Worm (Caenorhabditis elegans): ENCODE results near the gene ZC404.2.

ZC404.2 gene

DNA sequence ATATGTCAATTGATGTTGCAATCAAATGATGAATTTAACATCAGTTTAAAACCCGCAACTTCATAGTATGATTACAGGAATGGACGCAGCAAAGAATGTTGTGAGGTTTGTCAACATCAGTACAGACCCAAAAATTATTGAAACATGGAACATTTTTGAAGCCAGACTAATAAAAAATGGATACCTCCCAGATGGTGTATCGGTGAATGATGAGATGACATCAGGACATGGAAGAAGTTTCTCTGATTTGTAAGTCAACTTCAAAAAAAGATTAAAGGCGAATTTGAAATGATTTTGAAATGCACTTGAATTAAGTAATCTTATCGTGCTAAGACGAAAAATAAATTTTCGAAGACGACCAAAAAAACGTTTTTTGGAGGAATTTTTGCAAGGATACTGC lies 26.1 kb downstream of the ZC404.2 start:
- TF ChIP-seq elt-4 (tag; optimal IDR thresholded peaks at IDR 0.05) = no peak
- no peak for TF ChIP-seq sox-2 (GFP tag; IDR thresholded peaks at IDR 0.05)
- TF ChIP-seq ceh-45 (GFP tag; IDR thresholded peaks at IDR 0.05) = no peak
- no peak for TF ChIP-seq unc-3 (GFP tag; conservative IDR thresholded peaks at IDR 0.05)
- TF ChIP-seq unc-3 (tag; optimal IDR thresholded peaks at IDR 0.05) = no peak
- no peak for TF ChIP-seq pat-9 (tag; optimal IDR thresholded peaks at IDR 0.05)
- TF ChIP-seq Y22D7AL.16 (tag; optimal IDR thresholded peaks at IDR 0.05) = no peak
- TF ChIP-seq madf-2 (tag; optimal IDR thresholded peaks at IDR 0.05) = no peak
- TF ChIP-seq ceh-22 (tag; optimal IDR thresholded peaks at IDR 0.05) = no peak
- TF ChIP-seq syd-9 (tag; optimal IDR thresholded peaks at IDR 0.05) = no peak
- TF ChIP-seq unc-86 (tag; optimal IDR thresholded peaks at IDR 0.05) = no peak
- TF ChIP-seq C08G9.2 (tag; optimal IDR thresholded peaks at IDR 0.05) = no peak
- no peak for TF ChIP-seq T23F11.4 (GFP tag; optimal IDR thresholded peaks at IDR 0.05)
- no peak for TF ChIP-seq unc-55 (GFP tag; optimal IDR thresholded peaks at IDR 0.05)
- no peak for TF ChIP-seq ahr-1 (tag; optimal IDR thresholded peaks at IDR 0.05)
- TF ChIP-seq tbx-7 (tag; optimal IDR thresholded peaks at IDR 0.05) = no peak
- TF ChIP-seq pqm-1 (tag; optimal IDR thresholded peaks at IDR 0.05) = no peak

ce11 chrV:6817184-6817583 lies 29.4 kb downstream of the ZC404.2 start, which contains the start of gene dmsr-14:
Gene dmsr-14 (minus strand): TSS chrV:6817284.
- TF ChIP-seq hlh-13 (GFP tag; optimal IDR thresholded peaks at IDR 0.05) (no peak), odd-2 (tag; optimal IDR thresholded peaks at IDR 0.05) (no peak), ceh-24 (tag; optimal IDR thresholded peaks at IDR 0.05) (no peak), sox-2 (GFP tag; IDR thresholded peaks at IDR 0.05) (no peak), pros-1 (tag; optimal IDR thresholded peaks at IDR 0.05) (no peak), rnt-1 (tag; optimal IDR thresholded peaks at IDR 0.05) (no peak), ama-1 (optimal IDR thresholded peaks at IDR 0.05) (no peak), madf-2 (tag; optimal IDR thresholded peaks at IDR 0.05) (no peak), ceh-9 (tag; optimal IDR thresholded peaks at IDR 0.05) (no peak), ceh-45 (GFP tag; IDR thresholded peaks at IDR 0.05) (no peak), pag-3 (tag; optimal IDR thresholded peaks at IDR 0.05; ENCODE audit: borderline replicate concordance) (no peak), unc-3 (GFP tag; conservative IDR thresholded peaks at IDR 0.05) (no peak), unc-3 (tag; optimal IDR thresholded peaks at IDR 0.05) (no peak), npax-4 (tag; optimal IDR thresholded peaks at IDR 0.05) (no peak), F13H6.1 (tag; optimal IDR thresholded peaks at IDR 0.05) (no peak), sdc-2 (tag; optimal IDR thresholded peaks at IDR 0.05) (no peak), nhr-11 (tag; optimal IDR thresholded peaks at IDR 0.05) (no peak), che-1 (tag; optimal IDR thresholded peaks at IDR 0.05) (no peak), gmeb-2 (tag; optimal IDR thresholded peaks at IDR 0.05) (no peak)

- TF ChIP-seq ttx-3 (tag; optimal IDR thresholded peaks at IDR 0.05) (no peak), fkh-6 (tag; optimal IDR thresholded peaks at IDR 0.05) (no peak), che-1 (tag; optimal IDR thresholded peaks at IDR 0.05) (no peak), ceh-48 (tag; optimal IDR thresholded peaks at IDR 0.05) (no peak), pha-4 (tag; optimal IDR thresholded peaks at IDR 0.05) (no peak), F13H6.1 (tag; optimal IDR thresholded peaks at IDR 0.05) (no peak), ceh-19 (GFP tag; optimal IDR thresholded peaks at IDR 0.05) (no peak), T23F11.4 (GFP tag; optimal IDR thresholded peaks at IDR 0.05) (no peak), gmeb-2 (tag; optimal IDR thresholded peaks at IDR 0.05) (no peak), elt-2 (tag; optimal IDR thresholded peaks at IDR 0.05) (no peak), C08G9.2 (tag; optimal IDR thresholded peaks at IDR 0.05) (no peak), K02D7.2 (tag; optimal IDR thresholded peaks at IDR 0.05) (no peak), pqm-1 (tag; optimal IDR thresholded peaks at IDR 0.05) (no peak), mec-3 (tag; optimal IDR thresholded peaks at IDR 0.05; ENCODE audit: borderline replicate concordance) (no peak), elt-4 (tag; optimal IDR thresholded peaks at IDR 0.05) (no peak), madf-2 (tag; optimal IDR thresholded peaks at IDR 0.05) (no peak), eyg-1 (tag; optimal IDR thresholded peaks at IDR 0.05) (no peak)
Observed at ce11 chrV:6819812-6820211, 32.1 kb downstream of the ZC404.2 start, which contains the start of gene dmsr-13. Gene dmsr-13 (minus strand): TSS chrV:6819912.

Data from whole organism, late embryonic.